Worm (Caenorhabditis elegans) whole organism, L1 larva: Measurements from ENCODE around the gene C53B7.3.

Experiments used
- C04F5.9 ChIP-seq: sonication (generic microtip); optimal IDR thresholded peaks from 2 replicates; lab custom pipeline; 2016; ENCODE audit warnings: missing genetic modification characterization, missing compliant biosample characterization
- aha-1 ChIP-seq: fragments of 150-350 bp; optimal IDR thresholded peaks from 2 replicates; lab custom pipeline; 2014; ENCODE audit warnings: missing biosample characterization, missing genetic modification characterization
- aly-2 ChIP-seq: fragments of 150-350 bp; optimal IDR thresholded peaks from 2 replicates; lab custom pipeline; 2014; ENCODE audit warnings: missing biosample characterization, missing genetic modification characterization
- ama-1 ChIP-seq: fragments of 150-350 bp; optimal IDR thresholded peaks from 2 replicates; lab custom pipeline; 2014
- blmp-1 ChIP-seq: fragments of 150-350 bp; optimal IDR thresholded peaks from 2 replicates; lab custom pipeline; 2014; ENCODE audit warnings: missing biosample characterization, missing genetic modification characterization
- ceh-63 ChIP-seq: fragments of 200-800 bp; sonication (Bioruptor generic); optimal IDR thresholded peaks from 2 replicates; lab custom pipeline; 2018; ENCODE audit warnings: mild to moderate bottlenecking, missing genetic modification characterization, missing compliant biosample characterization
- ceh-8 ChIP-seq: fragments of 200-800 bp; sonication (Bioruptor generic); optimal IDR thresholded peaks from 2 replicates; lab custom pipeline; 2018; ENCODE audit warnings: mild to moderate bottlenecking, missing genetic modification characterization, moderate library complexity, missing compliant biosample characterization
- ceh-82 ChIP-seq, 3 experiments: fragments of 150-350 bp in 1 of 3; sonication (generic microtip) in 2 of 3; optimal IDR thresholded peaks; 2 replicates each; lab custom pipeline; 2014 to 2017; ENCODE audit warnings: missing biosample characterization in 3 of 3, missing genetic modification characterization in 3 of 3
- ceh-88 ChIP-seq: fragments of 200-800 bp; sonication (Bioruptor generic); IDR thresholded peaks from 2 replicates; pipeline ENCODE4 v1.3.6; 2022; ENCODE audit warnings: missing genetic modification characterization, missing compliant biosample characterization
- dpl-1 ChIP-seq, 3 experiments: fragments of 150-350 bp in 2 of 3; sonication (generic microtip) in 1 of 3; optimal IDR thresholded peaks; 2 replicates each; lab custom pipeline; 2014 to 2017; ENCODE audit warnings: missing biosample characterization in 3 of 3, missing genetic modification characterization in 3 of 3, missing genetic modification reagents in 3 of 3
- efl-1 ChIP-seq, 4 experiments: fragments of 150-350 bp; optimal IDR thresholded peaks in 3 of 4; peaks in 1 of 4; 1 replicate in 1 of 4; 2 replicates in 3 of 4; lab custom pipeline; 2014; ENCODE audit warnings: missing biosample characterization in 2 of 4, missing genetic modification characterization in 2 of 4, missing genetic modification reagents in 2 of 4
- efl-3 ChIP-seq: fragments of 200-800 bp; sonication (Bioruptor generic); optimal IDR thresholded peaks from 2 replicates; lab custom pipeline; 2018; ENCODE audit warnings: mild to moderate bottlenecking, missing genetic modification characterization, missing compliant biosample characterization
- egl-13 ChIP-seq: sonication (generic microtip); optimal IDR thresholded peaks from 2 replicates; lab custom pipeline; 2016; ENCODE audit warnings: missing genotype, missing genetic modification reagents, missing genetic modification characterization, missing compliant biosample characterization
- egl-27 ChIP-seq, 2 experiments: fragments of 150-350 bp in 1 of 2; sonication (generic microtip); optimal IDR thresholded peaks; 3 replicates each; lab custom pipeline; 2017 to 2018; ENCODE audit warnings: missing biosample characterization in 2 of 2, missing genetic modification characterization in 2 of 2, missing genetic modification reagents in 2 of 2
- elt-2 ChIP-seq: sonication (generic microtip); optimal IDR thresholded peaks from 2 replicates; lab custom pipeline; 2016; ENCODE audit warnings: missing genetic modification characterization, mild to moderate bottlenecking, inconsistent platforms, missing compliant biosample characterization, missing genetic modification reagents
- elt-3 ChIP-seq, 6 experiments: fragments of 150-350 bp in 1 of 6; sonication (generic microtip); optimal IDR thresholded peaks; 2 replicates each; lab custom pipeline; 2017 to 2018; ENCODE audit warnings: missing biosample characterization in 6 of 6, missing genetic modification characterization in 6 of 6, inconsistent platforms in 1 of 6
- fkh-4 ChIP-seq: sonication (generic microtip); optimal IDR thresholded peaks from 2 replicates; lab custom pipeline; 2016; ENCODE audit warnings: missing compliant biosample characterization, missing genetic modification characterization, borderline replicate concordance
- grh-1 ChIP-seq: fragments of 200-800 bp; sonication (Bioruptor generic); IDR thresholded peaks from 2 replicates; pipeline ENCODE4 v1.3.6; 2022; ENCODE audit warnings: missing genetic modification reagents, missing genetic modification characterization, missing compliant biosample characterization
- hlh-17 ChIP-seq: fragments of 200-800 bp; sonication (Bioruptor generic); optimal IDR thresholded peaks from 2 replicates; lab custom pipeline; 2018; ENCODE audit warnings: missing genetic modification characterization, mild to moderate bottlenecking, missing compliant biosample characterization, moderate library complexity, borderline replicate concordance
- jun-1 ChIP-seq: fragments of 150-350 bp; optimal IDR thresholded peaks from 2 replicates; lab custom pipeline; 2014; ENCODE audit warnings: missing biosample characterization, missing genetic modification reagents, missing genetic modification characterization
- lin-13 ChIP-seq: fragments of 150-350 bp; optimal IDR thresholded peaks from 2 replicates; lab custom pipeline; 2014; ENCODE audit warnings: missing biosample characterization, missing genetic modification reagents, missing genetic modification characterization
- lin-14 ChIP-seq: fragments of 200-800 bp; sonication (Bioruptor generic); optimal IDR thresholded peaks from 2 replicates; lab custom pipeline; 2018; ENCODE audit warnings: mild to moderate bottlenecking, missing genetic modification characterization, moderate library complexity, missing compliant biosample characterization
- lin-35 ChIP-seq, 2 experiments: fragments of 150-350 bp; optimal IDR thresholded peaks; 2 replicates each; lab custom pipeline; 2014; ENCODE audit warnings: missing biosample characterization in 2 of 2, missing genetic modification characterization in 2 of 2, missing genetic modification reagents in 2 of 2
- lir-3 ChIP-seq: sonication (generic microtip); optimal IDR thresholded peaks from 2 replicates; lab custom pipeline; 2016; ENCODE audit warnings: mild to moderate bottlenecking, missing genetic modification characterization, moderate library complexity, missing compliant biosample characterization; ENCODE audit not compliant: poor library complexity
- lsy-2 ChIP-seq, 2 experiments: fragments of 150-350 bp; optimal IDR thresholded peaks; 2 replicates each; lab custom pipeline; 2014; ENCODE audit warnings: missing biosample characterization in 2 of 2, missing genetic modification characterization in 2 of 2
- mdl-1 ChIP-seq, 2 experiments: fragments of 150-350 bp; optimal IDR thresholded peaks; 2 replicates each; lab custom pipeline; 2014 to 2017; ENCODE audit warnings: missing biosample characterization in 2 of 2, missing genetic modification characterization in 2 of 2, inconsistent platforms in 1 of 2
- mef-2 ChIP-seq: fragments of 150-350 bp; optimal IDR thresholded peaks from 2 replicates; lab custom pipeline; 2014; ENCODE audit warnings: missing biosample characterization, missing genetic modification characterization
- mep-1 ChIP-seq: fragments of 150-350 bp; optimal IDR thresholded peaks from 2 replicates; lab custom pipeline; 2014; ENCODE audit warnings: missing biosample characterization, missing genetic modification characterization
- nhr-12 ChIP-seq: sonication (generic microtip); optimal IDR thresholded peaks from 2 replicates; lab custom pipeline; 2017; ENCODE audit warnings: missing biosample characterization, missing genetic modification characterization
- nhr-19 ChIP-seq: fragments of 200-800 bp; sonication (Bioruptor generic); conservative IDR thresholded peaks from 2 replicates; pipeline ENCODE4 v1.3.6; 2022; ENCODE audit warnings: missing genetic modification characterization, missing compliant biosample characterization
- nhr-20 ChIP-seq: sonication (generic microtip); optimal IDR thresholded peaks from 2 replicates; lab custom pipeline; 2016; ENCODE audit warnings: mild to moderate bottlenecking, missing genetic modification characterization, missing compliant biosample characterization
- nhr-47 ChIP-seq: sonication (generic microtip); optimal IDR thresholded peaks from 2 replicates; lab custom pipeline; 2016; ENCODE audit warnings: mild to moderate bottlenecking, missing genetic modification characterization, moderate library complexity, missing compliant biosample characterization
- nhr-71 ChIP-seq: sonication (generic microtip); optimal IDR thresholded peaks from 2 replicates; lab custom pipeline; 2016; ENCODE audit warnings: mild to moderate bottlenecking, missing genetic modification characterization, moderate library complexity, missing compliant biosample characterization
- nhr-77 ChIP-seq: fragments of 150-350 bp; optimal IDR thresholded peaks from 2 replicates; lab custom pipeline; 2014; ENCODE audit warnings: missing biosample characterization, missing genetic modification characterization
- nhr-85 ChIP-seq: sonication (generic microtip); peaks from one replicate; lab custom pipeline; 2016; ENCODE audit warnings: missing genetic modification characterization, inconsistent platforms, missing compliant biosample characterization
- nhr-90 ChIP-seq: sonication (generic microtip); optimal IDR thresholded peaks from 2 replicates; lab custom pipeline; 2016; ENCODE audit warnings: mild to moderate bottlenecking, missing genetic modification characterization, missing compliant biosample characterization; ENCODE audit not compliant: poor library complexity
- rnt-1 ChIP-seq: sonication (generic microtip); optimal IDR thresholded peaks from 2 replicates; lab custom pipeline; 2016; ENCODE audit warnings: mild to moderate bottlenecking, missing genetic modification characterization, moderate library complexity, missing compliant biosample characterization
- snpc-4 ChIP-seq: fragments of 150-350 bp; optimal IDR thresholded peaks from 2 replicates; lab custom pipeline; 2014; ENCODE audit warnings: missing biosample characterization, missing genetic modification characterization
- snu-23 ChIP-seq: sonication (generic microtip); optimal IDR thresholded peaks from 2 replicates; lab custom pipeline; 2016; ENCODE audit warnings: missing genetic modification characterization, missing compliant biosample characterization
- sup-37 ChIP-seq: fragments of 200-800 bp; sonication (Bioruptor generic); optimal IDR thresholded peaks from 2 replicates; lab custom pipeline; 2018; ENCODE audit warnings: mild to moderate bottlenecking, missing genetic modification characterization, missing compliant biosample characterization
- swsn-7 ChIP-seq: sonication (generic microtip); optimal IDR thresholded peaks from 2 replicates; lab custom pipeline; 2016; ENCODE audit warnings: missing genetic modification characterization, missing compliant biosample characterization
- tlp-1 ChIP-seq: fragments of 150-350 bp; optimal IDR thresholded peaks from 2 replicates; lab custom pipeline; 2014; ENCODE audit warnings: missing biosample characterization, missing genetic modification characterization
- unc-130 ChIP-seq: fragments of 150-350 bp; optimal IDR thresholded peaks from 2 replicates; lab custom pipeline; 2017; ENCODE audit warnings: missing biosample characterization, missing genetic modification characterization, inconsistent platforms
- unc-30 ChIP-seq: sonication (generic microtip); optimal IDR thresholded peaks from 2 replicates; lab custom pipeline; 2017; ENCODE audit warnings: missing biosample characterization, missing genetic modification characterization
- unc-62 ChIP-seq: fragments of 150-350 bp; optimal IDR thresholded peaks from 2 replicates; lab custom pipeline; 2014; ENCODE audit warnings: missing biosample characterization, missing genetic modification reagents, missing genetic modification characterization
- unc-98 ChIP-seq: fragments of 200-800 bp; sonication (Bioruptor generic); IDR thresholded peaks from 2 replicates; pipeline ENCODE4 v1.3.6; 2022; ENCODE audit warnings: missing genetic modification characterization, missing compliant biosample characterization
- xbp-1 ChIP-seq: sonication (generic microtip); optimal IDR thresholded peaks from 2 replicates; lab custom pipeline; 2016; ENCODE audit warnings: missing genetic modification characterization, missing compliant biosample characterization
- zip-4 ChIP-seq: fragments of 200-800 bp; sonication (Bioruptor generic); optimal IDR thresholded peaks from 2 replicates; lab custom pipeline; 2018; ENCODE audit warnings: mild to moderate bottlenecking, missing genetic modification characterization, moderate library complexity, missing compliant biosample characterization
- ztf-11 ChIP-seq, 2 experiments: sonication (generic microtip); optimal IDR thresholded peaks; 2 replicates each; lab custom pipeline; 2016 to 2017; ENCODE audit warnings: missing genetic modification characterization in 2 of 2, missing biosample characterization in 1 of 2, missing compliant biosample characterization in 1 of 2

The C53B7.3 gene

DNA sequence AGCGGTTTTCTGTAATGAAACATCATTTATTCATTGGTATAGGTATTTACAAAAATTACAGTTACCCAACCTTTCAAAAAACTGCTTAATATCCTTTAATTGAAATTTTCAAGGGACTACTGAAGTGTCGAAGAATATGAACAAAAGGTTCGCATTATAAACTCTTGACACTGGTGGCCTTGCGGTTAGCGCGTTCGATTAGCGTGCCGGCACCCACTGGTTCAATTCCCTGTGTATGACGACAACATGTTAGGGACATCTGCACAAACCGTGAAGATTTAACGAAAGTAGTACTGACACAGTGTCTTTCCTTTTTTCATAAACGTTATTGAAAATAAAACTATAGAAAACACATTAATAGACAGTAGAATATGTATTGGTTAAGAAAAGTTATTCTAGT, 23.2 kb downstream of the C53B7.3 start:
- no peak for TF ChIP-seq unc-98
- no peak for TF ChIP-seq jun-1
- no peak for TF ChIP-seq hlh-17 (GFP tag; lab: Kevin White, UChicago)
- TF ChIP-seq unc-62 (GFP tag; lab: Kevin White, UChicago) = no peak
- TF ChIP-seq mef-2 (tag; lab: Kevin White, UChicago) = no peak
- peak; percentile 54 for TF ChIP-seq xbp-1 (tag; lab: Kevin White, UChicago)
- no peak for TF ChIP-seq lin-35 (GFP tag; optimal IDR thresholded peaks at IDR 0.05; lab: Kevin White, UChicago)
- no peak for TF ChIP-seq ceh-63
- peak; percentile 47 for TF ChIP-seq nhr-47
- peak; percentile 50 for TF ChIP-seq lin-14 (GFP tag; lab: Kevin White, UChicago)
- TF ChIP-seq nhr-71 = peak; percentile 58
- no peak for TF ChIP-seq sup-37 (GFP tag; lab: Kevin White, UChicago)
- TF ChIP-seq snpc-4 = no peak
- no peak for TF ChIP-seq lsy-2 (tag; optimal IDR thresholded peaks at IDR 0.05; lab: Kevin White, UChicago)
- no peak for TF ChIP-seq egl-13 (tag; lab: Kevin White, UChicago)
- TF ChIP-seq nhr-90 (tag; lab: Kevin White, UChicago) = peak; percentile 66
- no peak for TF ChIP-seq ceh-8
- peak; percentile 7 for TF ChIP-seq nhr-77 (tag; lab: Kevin White, UChicago)
- peak; percentile 66 for TF ChIP-seq mep-1 (tag; lab: Kevin White, UChicago)
- TF ChIP-seq aly-2 (tag; lab: Kevin White, UChicago) = no peak
- no peak for TF ChIP-seq fkh-4 (tag; lab: Kevin White, UChicago)
- peak; percentile 35 for TF ChIP-seq lir-3
- peak in 1 of 2 experiments; percentile 13 for TF ChIP-seq mdl-1 (tag; optimal IDR thresholded peaks at IDR 0.05; lab: Kevin White, UChicago)
- no peak for TF ChIP-seq egl-27 (tag; optimal IDR thresholded peaks at IDR 0.05; lab: Kevin White, UChicago)
- TF ChIP-seq C04F5.9 (tag; lab: Kevin White, UChicago) = no peak
- no peak for TF ChIP-seq lin-13
- peak in 1 of 2 experiments; percentile 8 for TF ChIP-seq ztf-11 (tag; optimal IDR thresholded peaks at IDR 0.05; lab: Kevin White, UChicago)
- no peak for TF ChIP-seq nhr-12 (tag; lab: Kevin White, UChicago)
- TF ChIP-seq blmp-1 (tag; lab: Kevin White, UChicago) = no peak
- no peak for TF ChIP-seq tlp-1 (tag; lab: Kevin White, UChicago)
- TF ChIP-seq zip-4 (GFP tag; lab: Kevin White, UChicago) = no peak
- TF ChIP-seq snu-23 (GFP tag; lab: Kevin White, UChicago) = peak; percentile 71
- TF ChIP-seq unc-30 (tag; lab: Kevin White, UChicago) = no peak
- no peak for TF ChIP-seq ama-1 (lab: Kevin White, UChicago)
- TF ChIP-seq grh-1 (GFP tag; lab: Robert Waterston, UW) = peak; percentile 54; the same call in 1 of the 2 replicates
- no peak for TF ChIP-seq unc-130 (tag; lab: Kevin White, UChicago)
- 0 out of 2 replicates have a peak, but pooled peaks have one; percentile 33 for TF ChIP-seq ceh-88 (GFP tag; lab: Robert Waterston, UW)
- peak in 1 of 2 experiments; percentile 14 for TF ChIP-seq efl-1 (optimal IDR thresholded peaks at IDR 0.05; lab: Kevin White, UChicago)
- no peak for TF ChIP-seq efl-1 (GFP tag; optimal IDR thresholded peaks at IDR 0.05 in 1 of 2; lab: Kevin White, UChicago)
- peak; percentile 83 for TF ChIP-seq nhr-85 (tag; lab: Kevin White, UChicago)
- peak; percentile 51 for TF ChIP-seq nhr-20 (tag; lab: Kevin White, UChicago)
- TF ChIP-seq ceh-82 (tag; optimal IDR thresholded peaks at IDR 0.05; lab: Kevin White, UChicago) = peak in 1 of 3 experiments; percentile 15
- TF ChIP-seq swsn-7 (tag; lab: Kevin White, UChicago) = peak; percentile 31
- no peak for TF ChIP-seq aha-1
- TF ChIP-seq efl-3 (GFP tag; lab: Kevin White, UChicago) = no peak
- peak; percentile 45 for TF ChIP-seq nhr-19 (GFP tag; lab: Robert Waterston, UW)
- TF ChIP-seq dpl-1 (GFP tag; optimal IDR thresholded peaks at IDR 0.05; lab: Kevin White, UChicago) = peak in 1 of 3 experiments; percentile 11
- peak; percentile 49 for TF ChIP-seq elt-2 (tag; lab: Kevin White, UChicago)
- peak in 3 of 6 experiments; percentile 25 to 46 (median 28) for TF ChIP-seq elt-3 (tag; optimal IDR thresholded peaks at IDR 0.05; lab: Kevin White, UChicago)
- peak; percentile 78 for TF ChIP-seq rnt-1
